Worm (Caenorhabditis elegans) whole organism, late embryonic: ENCODE measurements around the gene mdt-1.2.

ENCODE experiments used
- ceh-18 ChIP-seq: sonication (generic microtip); optimal IDR thresholded peaks from 2 replicates; lab custom pipeline; 2016; ENCODE audit warnings: missing genetic modification characterization, missing compliant biosample characterization
- ceh-22 ChIP-seq: sonication (generic microtip); optimal IDR thresholded peaks from 2 replicates; lab custom pipeline; 2017; ENCODE audit warnings: missing biosample characterization, missing genetic modification characterization
- hlh-8 ChIP-seq: sonication (generic microtip); optimal IDR thresholded peaks from 2 replicates; lab custom pipeline; 2016; ENCODE audit warnings: missing genotype, missing genetic modification characterization, missing compliant biosample characterization
- nhr-11 ChIP-seq: fragments of 150-350 bp; optimal IDR thresholded peaks from 2 replicates; lab custom pipeline; 2014; ENCODE audit warnings: missing biosample characterization, missing genetic modification characterization
- ref-2 ChIP-seq: sonication (generic microtip); optimal IDR thresholded peaks from 2 replicates; lab custom pipeline; 2016; ENCODE audit warnings: missing genetic modification characterization, missing compliant biosample characterization
- ttx-3 ChIP-seq: sonication (generic microtip); optimal IDR thresholded peaks from 2 replicates; lab custom pipeline; 2016; ENCODE audit warnings: missing genetic modification reagents, missing genetic modification characterization, missing compliant biosample characterization
- unc-42 ChIP-seq: sonication (generic microtip); optimal IDR thresholded peaks from 2 replicates; lab custom pipeline; 2016; ENCODE audit warnings: missing genotype, missing genetic modification characterization, missing compliant biosample characterization

DNA sequence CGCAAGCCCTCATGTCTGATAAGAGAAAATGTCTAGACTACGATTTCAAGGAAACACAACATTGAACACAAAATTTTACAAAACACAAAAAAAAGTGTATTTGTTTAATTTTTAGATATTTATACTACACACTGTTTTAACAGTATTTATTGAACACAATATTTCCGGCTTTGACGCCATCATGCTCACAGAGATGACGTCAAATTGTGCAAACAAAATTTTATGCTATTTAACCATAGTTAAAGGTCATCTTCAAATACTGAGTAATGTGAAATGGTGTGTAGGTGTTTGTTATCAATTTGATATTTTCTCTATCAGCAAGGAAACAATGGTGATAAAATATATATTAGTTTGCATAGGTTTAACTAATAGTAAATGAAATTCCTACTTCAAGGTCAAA is 4.8 kb upstream of the mdt-1.2 start:
- TF ChIP-seq hlh-8 (no peak), unc-42 (tag; lab: Kevin White, UChicago) (no peak), ceh-22 (tag; lab: Kevin White, UChicago) (no peak), ceh-18 (tag; lab: Kevin White, UChicago) (no peak), ttx-3 (tag; lab: Kevin White, UChicago) (no peak), nhr-11 (tag; lab: Kevin White, UChicago) (no peak), ref-2 (tag; lab: Kevin White, UChicago) (no peak)
